Fruit fly (Drosophila melanogaster) whole organism, embryonic: ENCODE measurements around the gene CG44437.

Experiments used
- Ada2b ChIP-seq: fragments of 200-800 bp; sonication (Bioruptor generic); IDR thresholded peaks from 2 replicates; pipeline ENCODE4 v1.3.6; 2022; ENCODE audit warnings: missing biosample characterization, missing genetic modification characterization
- Atf-2 ChIP-seq: fragments of 200-800 bp; sonication (Bioruptor generic); optimal IDR thresholded peaks from 2 replicates; lab custom pipeline; 2016; ENCODE audit warnings: missing biosample characterization, missing genetic modification characterization
- Atf6 ChIP-seq: fragments of 200-800 bp; sonication (Bioruptor generic); IDR thresholded peaks from 2 replicates; pipeline ENCODE4 v1.3.6; 2022; ENCODE audit warnings: missing biosample characterization, missing genetic modification characterization
- CG10147 ChIP-seq: fragments of 200-800 bp; sonication (Bioruptor generic); optimal IDR thresholded peaks from 2 replicates; lab custom pipeline; 2019; ENCODE audit warnings: missing biosample characterization, mild to moderate bottlenecking, missing genetic modification characterization, moderate library complexity
- CG10543 ChIP-seq: fragments of 200-800 bp; sonication (Bioruptor generic); optimal IDR thresholded peaks from 3 replicates; lab custom pipeline; 2017; ENCODE audit warnings: missing biosample characterization, mild to moderate bottlenecking, missing genetic modification characterization, moderate library complexity
- CG12104 ChIP-seq: fragments of 200-800 bp; sonication (Bioruptor generic); optimal IDR thresholded peaks from 3 replicates; lab custom pipeline; 2016; ENCODE audit warnings: missing biosample characterization, missing genetic modification characterization
- CG13775 ChIP-seq: fragments of 200-800 bp; sonication (Bioruptor generic); optimal IDR thresholded peaks from 3 replicates; lab custom pipeline; 2017; ENCODE audit warnings: missing biosample characterization, mild to moderate bottlenecking, missing genetic modification characterization
- CG14965 ChIP-seq: fragments of 200-800 bp; sonication (Bioruptor generic); optimal IDR thresholded peaks from 2 replicates; lab custom pipeline; 2016; ENCODE audit warnings: missing biosample characterization, missing genetic modification characterization, borderline replicate concordance
- CG1603 ChIP-seq: fragments of 200-800 bp; sonication (Bioruptor generic); optimal IDR thresholded peaks from 2 replicates; lab custom pipeline; 2019; ENCODE audit warnings: missing biosample characterization, mild to moderate bottlenecking, missing genetic modification characterization, moderate library complexity
- CG33213 ChIP-seq: fragments of 200-800 bp; sonication (Bioruptor generic); optimal IDR thresholded peaks from 3 replicates; lab custom pipeline; 2016; ENCODE audit warnings: missing biosample characterization, missing genetic modification characterization
- CG33557 ChIP-seq: fragments of 200-800 bp; sonication (Bioruptor generic); optimal IDR thresholded peaks from 2 replicates; lab custom pipeline; 2019; ENCODE audit warnings: missing biosample characterization, mild to moderate bottlenecking, missing genetic modification characterization, moderate library complexity
- CG34422 ChIP-seq: fragments of 200-800 bp; sonication (Bioruptor generic); IDR thresholded peaks from 3 replicates; pipeline ENCODE4 v1.3.6; 2022; ENCODE audit warnings: missing biosample characterization, missing genetic modification characterization
- CG4282 ChIP-seq: fragments of 200-800 bp; sonication (Bioruptor generic); optimal IDR thresholded peaks from 2 replicates; lab custom pipeline; 2016; ENCODE audit warnings: missing biosample characterization, missing genetic modification characterization
- CG4404 ChIP-seq: fragments of 200-800 bp; sonication (Bioruptor generic); IDR thresholded peaks from 2 replicates; pipeline ENCODE4 v1.3.6; 2022; ENCODE audit warnings: missing biosample characterization, missing genetic modification characterization
- CG5245 ChIP-seq: fragments of 200-800 bp; sonication (Bioruptor generic); optimal IDR thresholded peaks from 3 replicates; lab custom pipeline; 2016; ENCODE audit warnings: missing biosample characterization, missing genetic modification characterization
- CG6854 ChIP-seq: fragments of 200-800 bp; sonication (Bioruptor generic); optimal IDR thresholded peaks from 3 replicates; lab custom pipeline; 2017; ENCODE audit warnings: missing biosample characterization, mild to moderate bottlenecking, missing genetic modification characterization
- CG7556 ChIP-seq: fragments of 200-800 bp; sonication (Bioruptor generic); optimal IDR thresholded peaks from 2 replicates; lab custom pipeline; 2017; ENCODE audit warnings: missing biosample characterization, mild to moderate bottlenecking, missing genetic modification characterization
- CG7745 ChIP-seq: fragments of 200-800 bp; sonication (Bioruptor generic); optimal IDR thresholded peaks from 2 replicates; lab custom pipeline; 2018; ENCODE audit warnings: missing biosample characterization, mild to moderate bottlenecking, missing genetic modification characterization, moderate library complexity
- CG7963 ChIP-seq: fragments of 200-800 bp; sonication (Bioruptor generic); IDR thresholded peaks from 3 replicates; pipeline ENCODE4 v1.3.6; 2022; ENCODE audit warnings: missing biosample characterization, missing genetic modification characterization; ENCODE audit not compliant: partially characterized antibody
- CG9727 ChIP-seq: fragments of 200-800 bp; sonication (Bioruptor generic); optimal IDR thresholded peaks from 3 replicates; lab custom pipeline; 2017; ENCODE audit warnings: missing biosample characterization, mild to moderate bottlenecking, missing genetic modification characterization
- D ChIP-seq, 2 experiments: fragments of 200-800 bp in 1 of 2; fragments of >200 bp in 1 of 2; sonication (Bioruptor generic) in 1 of 2; optimal IDR thresholded peaks; 2 replicates in 1 of 2; 3 replicates in 1 of 2; lab custom pipeline; 2017; ENCODE audit warnings: mild to moderate bottlenecking in 1 of 2, missing biosample characterization in 1 of 2, missing genetic modification characterization in 1 of 2, missing genetic modification reagents in 1 of 2
- Dip2 ChIP-seq: fragments of 200-800 bp; sonication (Bioruptor generic); IDR thresholded peaks from 2 replicates; pipeline ENCODE4 v1.3.6; 2022; ENCODE audit warnings: missing biosample characterization, missing genetic modification characterization
- HLH54F ChIP-seq: fragments of 200-800 bp; sonication (Bioruptor generic); optimal IDR thresholded peaks from 3 replicates; lab custom pipeline; 2016; ENCODE audit warnings: missing biosample characterization, missing genetic modification characterization
- Hey ChIP-seq: fragments of 200-800 bp; sonication (Bioruptor generic); optimal IDR thresholded peaks from 3 replicates; lab custom pipeline; 2018; ENCODE audit warnings: missing biosample characterization, mild to moderate bottlenecking, missing genetic modification characterization
- MESR4 ChIP-seq: fragments of 200-800 bp; sonication (Bioruptor generic); optimal IDR thresholded peaks from 2 replicates; lab custom pipeline; 2018; ENCODE audit warnings: missing biosample characterization, mild to moderate bottlenecking, missing genetic modification characterization, moderate library complexity
- Sox100B ChIP-seq: fragments of 200-800 bp; sonication (Bioruptor generic); optimal IDR thresholded peaks from 3 replicates; lab custom pipeline; 2018; ENCODE audit warnings: missing biosample characterization, mild to moderate bottlenecking, missing genetic modification characterization
- Ssrp ChIP-seq: fragments of 200-800 bp; sonication (Bioruptor generic); optimal IDR thresholded peaks from 2 replicates; lab custom pipeline; 2018; ENCODE audit warnings: missing biosample characterization, mild to moderate bottlenecking, missing genetic modification characterization, moderate library complexity
- TFAM ChIP-seq: fragments of 200-800 bp; sonication (Bioruptor generic); optimal IDR thresholded peaks from 2 replicates; lab custom pipeline; 2017; ENCODE audit warnings: missing biosample characterization, missing genetic modification characterization, inconsistent platforms
- bab2 ChIP-seq: fragments of 200-800 bp; sonication (Bioruptor generic); optimal IDR thresholded peaks from 2 replicates; lab custom pipeline; 2016; ENCODE audit warnings: missing biosample characterization, missing genetic modification characterization
- ci ChIP-seq: fragments of 200-800 bp; sonication (Bioruptor generic); IDR thresholded peaks from 3 replicates; pipeline ENCODE4 v1.3.6; 2022; ENCODE audit warnings: missing biosample characterization, missing genetic modification characterization
- danr ChIP-seq: fragments of 200-800 bp; sonication (Bioruptor generic); IDR thresholded peaks from 2 replicates; pipeline ENCODE4 v1.3.6; 2022; ENCODE audit warnings: missing biosample characterization, missing genetic modification characterization
- en ChIP-seq: fragments of 200-800 bp; sonication (Bioruptor generic); optimal IDR thresholded peaks from 2 replicates; lab custom pipeline; 2016; ENCODE audit warnings: missing biosample characterization, missing genetic modification characterization
- fd3F ChIP-seq: fragments of 200-800 bp; sonication (Bioruptor generic); optimal IDR thresholded peaks from 2 replicates; lab custom pipeline; 2018; ENCODE audit warnings: missing biosample characterization, mild to moderate bottlenecking, missing genetic modification characterization, moderate library complexity
- gcm2 ChIP-seq: fragments of 200-800 bp; sonication (Bioruptor generic); optimal IDR thresholded peaks from 2 replicates; lab custom pipeline; 2016; ENCODE audit warnings: missing biosample characterization, missing genetic modification characterization
- grau ChIP-seq: fragments of 200-800 bp; optimal IDR thresholded peaks from 3 replicates; lab custom pipeline; 2019; ENCODE audit warnings: missing biosample characterization, mild to moderate bottlenecking, missing genetic modification characterization, moderate library complexity
- gsb-n ChIP-seq: fragments of 200-800 bp; sonication (Bioruptor generic); optimal IDR thresholded peaks from 3 replicates; lab custom pipeline; 2018; ENCODE audit warnings: missing biosample characterization, mild to moderate bottlenecking, missing genetic modification characterization
- hb ChIP-seq: fragments of 200-800 bp; sonication (Bioruptor generic); IDR thresholded peaks from 3 replicates; pipeline ENCODE4 v1.3.6; 2022; ENCODE audit warnings: missing biosample characterization, missing genetic modification characterization; ENCODE audit not compliant: partially characterized antibody
- mam ChIP-seq: fragments of 200-800 bp; sonication (Bioruptor generic); optimal IDR thresholded peaks from 3 replicates; lab custom pipeline; 2016; ENCODE audit warnings: missing biosample characterization, missing genetic modification characterization
- mirr ChIP-seq: fragments of 200-800 bp; sonication (Bioruptor generic); optimal IDR thresholded peaks from 3 replicates; lab custom pipeline; 2018; ENCODE audit warnings: missing biosample characterization, mild to moderate bottlenecking, missing genetic modification characterization
- org-1 ChIP-seq: fragments of 200-800 bp; sonication (Bioruptor generic); optimal IDR thresholded peaks from 2 replicates; lab custom pipeline; 2017; ENCODE audit warnings: missing biosample characterization, missing genetic modification characterization
- otp ChIP-seq: fragments of 200-800 bp; sonication (Bioruptor generic); IDR thresholded peaks from 3 replicates; pipeline ENCODE4, ENCODE4 v1.3.6; 2022; ENCODE audit warnings: missing biosample characterization, missing genetic modification characterization
- pnt ChIP-seq: fragments of 200-800 bp; sonication (Bioruptor generic); optimal IDR thresholded peaks from 3 replicates; lab custom pipeline; 2016; ENCODE audit warnings: missing biosample characterization, missing genetic modification characterization
- salm ChIP-seq: fragments of 200-800 bp; sonication (Bioruptor generic); optimal IDR thresholded peaks from 2 replicates; lab custom pipeline; 2018; ENCODE audit warnings: missing biosample characterization, mild to moderate bottlenecking, missing genetic modification characterization
- sc ChIP-seq, 3 experiments: fragments of >200 bp in 2 of 3; fragments of 200-800 bp in 1 of 3; sonication (Bioruptor generic) in 1 of 3; optimal IDR thresholded peaks; 2 replicates in 2 of 3; 3 replicates in 1 of 3; lab custom pipeline; 2017; ENCODE audit warnings: mild to moderate bottlenecking in 1 of 3, missing biosample characterization in 1 of 3, missing genetic modification characterization in 1 of 3, missing genetic modification reagents in 1 of 3
- slp2 ChIP-seq: fragments of 200-800 bp; sonication (Bioruptor generic); optimal IDR thresholded peaks from 2 replicates; lab custom pipeline; 2016; ENCODE audit warnings: missing biosample characterization, missing genetic modification characterization
- sna ChIP-seq: fragments of 200-800 bp; sonication (Bioruptor generic); IDR thresholded peaks from 2 replicates; pipeline ENCODE4 v1.3.6; 2022; ENCODE audit warnings: missing biosample characterization, missing genetic modification characterization; ENCODE audit not compliant: partially characterized antibody
- tna ChIP-seq: fragments of 200-800 bp; sonication (Bioruptor generic); IDR thresholded peaks from 2 replicates; pipeline ENCODE4 v1.3.6; 2022; ENCODE audit warnings: missing biosample characterization, missing genetic modification characterization; ENCODE audit not compliant: partially characterized antibody
- vvl ChIP-seq: fragments of 200-800 bp; sonication (Bioruptor generic); IDR thresholded peaks from 2 replicates; pipeline ENCODE4 v1.3.6; 2022; ENCODE audit warnings: missing biosample characterization, missing genetic modification characterization
- wek ChIP-seq: fragments of 200-800 bp; sonication (Bioruptor generic); optimal IDR thresholded peaks from 3 replicates; lab custom pipeline; 2018; ENCODE audit warnings: missing biosample characterization, mild to moderate bottlenecking, missing genetic modification characterization, moderate library complexity
- zfh2 ChIP-seq: fragments of 200-800 bp; sonication (Bioruptor generic); optimal IDR thresholded peaks from 2 replicates; lab custom pipeline; 2016; ENCODE audit warnings: missing biosample characterization, missing genetic modification characterization

CG44437 gene

DNA sequence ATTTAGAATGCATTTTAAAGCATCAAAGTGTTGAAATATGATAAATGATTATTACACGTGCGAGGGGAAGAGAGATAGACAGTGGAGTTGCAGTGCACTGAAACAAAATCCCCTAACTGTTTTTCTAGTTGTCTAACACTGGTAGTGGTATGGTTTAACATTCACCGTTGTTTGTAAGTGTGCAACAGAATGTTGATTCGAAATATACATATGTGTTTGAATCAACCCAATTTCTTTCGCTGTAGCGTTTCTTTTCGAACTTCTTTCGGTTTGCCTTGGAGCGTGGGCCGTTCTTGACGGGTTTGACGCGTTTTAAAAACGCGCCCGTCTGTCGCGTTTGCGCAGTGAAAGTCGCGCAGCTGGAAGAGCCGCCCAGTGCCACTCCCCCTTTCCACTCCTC is 19.2 kb upstream of the CG44437 start (continued):
- TF ChIP-seq en (GFP tag; lab: Kevin White, UChicago) (no peak), org-1 (GFP tag; lab: Kevin White, UChicago) (peak; percentile 0), grau (no peak), mirr (no peak), MESR4 (GFP tag; lab: Kevin White, UChicago) (no peak), CG7745 (tag; lab: Kevin White, UChicago) (no peak), bab2 (no peak), wek (GFP tag; lab: Kevin White, UChicago) (no peak), gcm2 (GFP tag; lab: Kevin White, UChicago) (no peak), CG10147 (GFP tag; lab: Kevin White, UChicago) (no peak), CG4404 (GFP tag; lab: Robert Waterston, UW) (no peak), sna (GFP tag; lab: Robert Waterston, UW) (no peak), Ada2b (GFP tag; lab: Robert Waterston, UW) (no peak), CG12104 (GFP tag; lab: Kevin White, UChicago) (no peak), mam (GFP tag; lab: Kevin White, UChicago) (no peak), tna (no peak), Atf-2 (no peak), ci (GFP tag; lab: Robert Waterston, UW) (0 out of 3 replicates have a peak, but pooled peaks have one; percentile 8), Atf6 (GFP tag; lab: Robert Waterston, UW) (no peak), hb (no peak), CG33557 (GFP tag; lab: Kevin White, UChicago) (no peak), TFAM (GFP tag; lab: Kevin White, UChicago) (no peak), Dip2 (GFP tag; lab: Robert Waterston, UW) (no peak), salm (tag; lab: Kevin White, UChicago) (no peak), Sox100B (GFP tag; lab: Kevin White, UChicago) (no peak), CG6854 (GFP tag; lab: Kevin White, UChicago) (no peak), zfh2 (no peak), CG34422 (GFP tag; lab: Robert Waterston, UW) (0 out of 3 replicates have a peak, but pooled peaks have one; percentile 22), HLH54F (GFP tag; lab: Kevin White, UChicago) (no peak), CG14965 (GFP tag; lab: Kevin White, UChicago) (no peak), CG9727 (GFP tag; lab: Kevin White, UChicago) (no peak), gsb-n (tag; lab: Kevin White, UChicago) (peak; percentile 67), Ssrp (tag; lab: Kevin White, UChicago) (peak; percentile 24), danr (GFP tag; lab: Robert Waterston, UW) (no peak), vvl (GFP tag; lab: Robert Waterston, UW) (peak; percentile 47; the same call in 1 of the 2 replicates), CG33213 (GFP tag; lab: Kevin White, UChicago) (no peak), otp (GFP tag; lab: Robert Waterston, UW) (no peak), CG1603 (tag; lab: Kevin White, UChicago) (peak; percentile 43), CG10543 (no peak), sc (optimal IDR thresholded peaks at IDR 0.05; lab: Kevin White, UChicago) (no peak), sc (GFP tag; optimal IDR thresholded peaks at IDR 0.05; lab: Kevin White, UChicago) (no peak), CG7556 (GFP tag; lab: Kevin White, UChicago) (no peak), D (optimal IDR thresholded peaks at IDR 0.05; lab: Kevin White, UChicago) (no peak), D (GFP tag; optimal IDR thresholded peaks at IDR 0.05; lab: Kevin White, UChicago) (peak; percentile 18), CG4282 (GFP tag; lab: Kevin White, UChicago) (no peak), CG7963 (GFP tag; lab: Robert Waterston, UW) (no peak), Hey (no peak), CG13775 (GFP tag; lab: Kevin White, UChicago) (no peak), fd3F (GFP tag; lab: Kevin White, UChicago) (no peak), pnt (no peak), CG5245 (GFP tag; lab: Kevin White, UChicago) (no peak), slp2 (no peak)
